Worm (Caenorhabditis elegans) whole organism, young adult: ENCODE data around the gene pcp-2.

Source experiments
- ZK185.1 ChIP-seq: sonication (generic microtip); optimal IDR thresholded peaks from 2 replicates; lab custom pipeline; 2016; ENCODE audit warnings: mild to moderate bottlenecking, missing genetic modification characterization, missing compliant biosample characterization; ENCODE audit not compliant: poor library complexity, severe bottlenecking
- akir-1 ChIP-seq: fragments of 200-800 bp; sonication (Bioruptor generic); optimal IDR thresholded peaks from 2 replicates; lab custom pipeline; 2018; ENCODE audit warnings: mild to moderate bottlenecking, missing genetic modification characterization, moderate library complexity, missing compliant biosample characterization
- ceh-40 ChIP-seq: fragments of 200-800 bp; sonication (Bioruptor generic); IDR thresholded peaks from 2 replicates; pipeline ENCODE4 v1.3.6; 2022; ENCODE audit warnings: missing genetic modification characterization, missing compliant biosample characterization

DNA sequence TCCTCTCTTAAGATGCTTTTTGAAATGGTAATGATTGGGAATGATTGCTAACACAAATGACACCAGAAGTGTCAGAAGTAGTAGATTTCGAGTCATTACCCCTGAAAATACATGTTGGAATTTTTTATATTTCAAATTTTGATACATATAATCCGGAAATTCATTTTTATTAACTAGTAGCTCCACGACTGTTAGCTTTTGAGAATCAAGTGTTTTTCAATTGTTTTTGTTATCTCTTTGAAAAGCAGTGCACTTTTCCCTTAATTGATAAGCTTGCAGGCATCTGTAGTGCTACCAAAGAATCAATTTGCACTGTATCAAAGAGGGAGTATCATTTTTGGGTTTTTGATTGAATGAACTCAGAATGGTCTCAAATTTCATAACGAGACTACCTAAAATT is at the start of gene pcp-2:
- no peak for TF ChIP-seq akir-1 (GFP tag; lab: Kevin White, UChicago)
- TF ChIP-seq ceh-40: no peak
- TF ChIP-seq ZK185.1 (tag; lab: Kevin White, UChicago): no peak
